Fruit fly (Drosophila melanogaster) whole organism, pupa: ENCODE data around the gene CG6066.

Experiments used
- CG10348 ChIP-seq: fragments of 200-800 bp; sonication (Bioruptor generic); IDR thresholded peaks from 2 replicates; pipeline ENCODE4 v1.3.6; 2022; ENCODE audit warnings: missing biosample characterization, missing genetic modification characterization
- CG12605 ChIP-seq: fragments of 200-800 bp; sonication (Bioruptor generic); IDR thresholded peaks from 2 replicates; pipeline ENCODE4 v1.3.6; 2022; ENCODE audit warnings: missing biosample characterization, missing genetic modification characterization
- CG13204 ChIP-seq: fragments of 200-800 bp; sonication (Bioruptor generic); optimal IDR thresholded peaks from 2 replicates; lab custom pipeline; 2018; ENCODE audit warnings: missing biosample characterization, mild to moderate bottlenecking, missing genetic modification characterization, moderate library complexity
- CG14655 ChIP-seq: fragments of 200-800 bp; sonication (Bioruptor generic); optimal IDR thresholded peaks from 3 replicates; lab custom pipeline; 2017; ENCODE audit warnings: mild to moderate bottlenecking, missing biosample characterization, missing genetic modification reagents, missing genetic modification characterization
- CG15710 ChIP-seq: fragments of 200-800 bp; sonication (Bioruptor generic); optimal IDR thresholded peaks from 2 replicates; lab custom pipeline; 2018; ENCODE audit warnings: missing biosample characterization, mild to moderate bottlenecking, missing genetic modification characterization, moderate library complexity
- CG17806 ChIP-seq: fragments of 200-800 bp; sonication (Bioruptor generic); optimal IDR thresholded peaks from 2 replicates; lab custom pipeline; 2018; ENCODE audit warnings: missing biosample characterization, mild to moderate bottlenecking, missing genetic modification characterization, moderate library complexity
- CG32121 ChIP-seq: fragments of 200-800 bp; sonication (Bioruptor generic); IDR thresholded peaks from 2 replicates; pipeline ENCODE4 v1.3.6; 2022; ENCODE audit warnings: missing biosample characterization, missing genetic modification characterization
- CG34367 ChIP-seq: fragments of 200-800 bp; sonication (Bioruptor generic); optimal IDR thresholded peaks from 2 replicates; lab custom pipeline; 2018; ENCODE audit warnings: missing biosample characterization, mild to moderate bottlenecking, missing genetic modification characterization
- CG4496 ChIP-seq: fragments of 200-800 bp; sonication (Bioruptor generic); IDR thresholded peaks from 3 replicates; pipeline ENCODE4 v1.3.6; 2022; ENCODE audit warnings: missing biosample characterization, missing genetic modification characterization
- CG8159 ChIP-seq: fragments of 200-800 bp; sonication (Bioruptor generic); optimal IDR thresholded peaks from 3 replicates; lab custom pipeline; 2018; ENCODE audit warnings: missing biosample characterization, mild to moderate bottlenecking, missing genetic modification characterization, moderate library complexity
- CG8301 ChIP-seq: fragments of 200-800 bp; sonication (Bioruptor generic); optimal IDR thresholded peaks from 2 replicates; lab custom pipeline; 2018; ENCODE audit warnings: missing biosample characterization, mild to moderate bottlenecking, missing genetic modification characterization
- CG9948 ChIP-seq: fragments of 200-800 bp; sonication (Bioruptor generic); optimal IDR thresholded peaks from 2 replicates; lab custom pipeline; 2018; ENCODE audit warnings: missing biosample characterization, mild to moderate bottlenecking, missing genetic modification characterization, moderate library complexity
- D1 ChIP-seq: fragments of 200-800 bp; sonication (Bioruptor generic); optimal IDR thresholded peaks from 2 replicates; lab custom pipeline; 2018; ENCODE audit warnings: missing biosample characterization, mild to moderate bottlenecking, missing genetic modification characterization, moderate library complexity
- EcR ChIP-seq: fragments of 200-800 bp; sonication (Bioruptor generic); optimal IDR thresholded peaks from 3 replicates; lab custom pipeline; 2019; ENCODE audit warnings: missing biosample characterization, missing genetic modification characterization, mild to moderate bottlenecking, moderate library complexity, missing genetic modification reagents
- Ets98B ChIP-seq: fragments of 200-800 bp; sonication (Bioruptor generic); IDR thresholded peaks from 2 replicates; pipeline ENCODE4 v1.3.6; 2022; ENCODE audit warnings: missing biosample characterization, missing genetic modification characterization
- Pif1A ChIP-seq: fragments of 200-800 bp; sonication (Bioruptor generic); optimal IDR thresholded peaks from 3 replicates; lab custom pipeline; 2016; ENCODE audit warnings: missing biosample characterization, missing genetic modification characterization
- Pif1B ChIP-seq: fragments of 200-800 bp; sonication (Bioruptor generic); optimal IDR thresholded peaks from 3 replicates; lab custom pipeline; 2016; ENCODE audit warnings: missing biosample characterization, missing genetic modification characterization
- Snoo ChIP-seq: fragments of 200-800 bp; sonication (Bioruptor generic); optimal IDR thresholded peaks from 3 replicates; lab custom pipeline; 2017; ENCODE audit warnings: missing biosample characterization, mild to moderate bottlenecking, missing genetic modification characterization, inconsistent platforms
- fd96Ca ChIP-seq: fragments of 200-800 bp; sonication (Bioruptor generic); IDR thresholded peaks from 3 replicates; pipeline ENCODE4 v1.3.6; 2022; ENCODE audit warnings: missing biosample characterization, missing genetic modification characterization
- gl ChIP-seq: fragments of 200-800 bp; sonication (Bioruptor generic); optimal IDR thresholded peaks from 2 replicates; lab custom pipeline; 2018; ENCODE audit warnings: missing biosample characterization, mild to moderate bottlenecking, missing genetic modification characterization
- rn ChIP-seq: fragments of 200-800 bp; sonication (Bioruptor generic); IDR thresholded peaks from 2 replicates; pipeline ENCODE4 v1.3.6; 2022; ENCODE audit warnings: missing biosample characterization, missing genetic modification characterization

The CG6066 gene

DNA sequence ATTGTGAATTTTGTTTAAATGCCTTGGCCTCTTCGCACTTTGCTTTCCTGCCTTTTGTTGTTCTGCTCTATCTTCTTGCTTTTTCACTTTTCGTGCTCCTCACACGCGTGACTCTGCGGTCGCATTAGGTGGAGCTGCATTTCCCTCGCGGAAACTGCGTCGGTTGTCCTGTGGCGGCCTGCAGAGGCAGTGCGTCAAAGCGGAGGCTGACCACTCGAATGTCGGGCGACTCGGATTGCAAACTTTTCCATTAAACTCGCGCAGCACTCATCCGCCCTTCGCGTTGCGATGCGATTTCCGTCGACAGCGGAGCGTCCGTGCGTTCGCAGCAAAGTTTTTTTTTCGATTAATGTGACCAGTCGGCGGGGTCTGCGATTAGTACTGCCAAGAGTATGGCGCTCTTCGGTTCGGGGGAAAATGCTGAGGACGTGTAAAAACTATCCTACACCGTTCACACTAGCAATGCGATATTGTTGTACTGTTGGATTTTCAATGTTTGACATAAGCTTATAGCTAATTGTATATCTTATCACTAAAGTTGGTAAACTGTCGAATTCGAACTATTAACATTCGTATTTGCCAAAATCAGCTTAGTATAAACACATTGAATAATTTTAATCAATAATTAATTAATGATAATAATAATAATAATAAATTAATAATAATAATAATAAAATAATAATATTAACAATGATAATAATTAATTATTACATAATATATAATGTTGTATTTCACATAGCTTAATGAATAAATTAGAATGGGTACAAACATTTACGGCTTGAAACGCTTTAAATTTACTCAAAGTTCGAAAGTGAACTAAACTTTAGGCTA is 34.4 kb upstream of the CG6066 start, which contains the start of gene CG6051:
CG6051 (minus strand) TSS at position 385 of the 831 bp plus-strand sequence.
- TF ChIP-seq Ets98B (GFP tag; lab: Robert Waterston, UW) (no peak), EcR (GFP tag; lab: Kevin White, UChicago) (no peak), CG10348 (GFP tag; lab: Robert Waterston, UW) (no peak), Pif1B (GFP tag; lab: Kevin White, UChicago) (peak; percentile 4), CG15710 (tag; lab: Kevin White, UChicago) (no peak), Pif1A (GFP tag; lab: Kevin White, UChicago) (no peak), CG13204 (no peak), CG12605 (GFP tag; lab: Robert Waterston, UW) (no peak), CG8301 (tag; lab: Kevin White, UChicago) (peak; percentile 24), Snoo (peak; percentile 39), CG4496 (no peak), fd96Ca (GFP tag; lab: Robert Waterston, UW) (no peak), CG17806 (peak; percentile 24), rn (GFP tag; lab: Robert Waterston, UW) (no peak), CG8159 (tag; lab: Kevin White, UChicago) (peak; percentile 44), CG14655 (GFP tag; lab: Kevin White, UChicago) (peak; percentile 6), CG9948 (tag; lab: Kevin White, UChicago) (peak; percentile 6)

DNA sequence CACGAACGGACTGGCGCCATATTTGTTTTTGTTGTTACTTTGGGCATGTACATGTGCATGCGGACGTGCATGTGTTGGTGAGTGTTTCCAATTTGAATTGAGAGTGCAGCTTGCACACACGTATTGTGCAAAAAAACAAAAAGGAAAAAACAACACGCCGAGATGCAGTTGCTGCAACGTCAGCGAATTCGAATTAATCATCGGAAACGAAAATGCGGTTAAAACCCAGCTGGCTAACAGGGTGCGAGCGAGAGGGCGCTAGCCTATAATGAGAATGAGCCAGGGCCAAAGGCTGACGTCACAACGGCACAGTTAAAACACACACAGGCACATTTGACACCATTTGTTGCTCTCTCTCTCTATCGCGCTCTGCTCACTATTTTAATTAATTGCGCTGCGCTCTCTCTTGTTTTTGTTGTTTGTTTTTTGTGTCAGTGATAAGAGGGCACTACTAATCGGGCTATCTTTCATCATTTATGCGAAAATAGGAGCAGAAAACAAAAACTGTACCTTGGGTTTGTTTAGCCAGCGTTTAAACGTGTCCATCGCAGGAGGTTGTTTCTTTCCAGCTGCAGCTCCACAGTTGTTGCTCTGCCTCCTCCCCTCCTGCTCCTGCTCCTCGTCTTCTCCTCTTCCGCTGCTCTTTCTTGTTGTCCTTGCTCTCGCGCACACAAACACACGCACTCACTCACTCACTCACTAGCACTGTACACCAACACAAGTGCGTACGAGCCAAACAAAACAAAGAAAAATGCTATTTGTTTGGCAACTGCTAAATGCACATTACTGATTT is 33.6 kb upstream of the CG6066 start:
- TF ChIP-seq CG4496 (no peak), CG14655 (GFP tag; lab: Kevin White, UChicago) (peak; percentile 11), CG17806 (no peak), EcR (GFP tag; lab: Kevin White, UChicago) (peak; percentile 4), Snoo (no peak), CG13204 (peak; percentile 26), CG15710 (tag; lab: Kevin White, UChicago) (no peak), Ets98B (GFP tag; lab: Robert Waterston, UW) (no peak), Pif1A (GFP tag; lab: Kevin White, UChicago) (no peak), CG32121 (GFP tag; lab: Robert Waterston, UW) (no peak), rn (GFP tag; lab: Robert Waterston, UW) (no peak), CG8301 (tag; lab: Kevin White, UChicago) (no peak), CG8159 (tag; lab: Kevin White, UChicago) (no peak), CG12605 (GFP tag; lab: Robert Waterston, UW) (no peak)

DNA sequence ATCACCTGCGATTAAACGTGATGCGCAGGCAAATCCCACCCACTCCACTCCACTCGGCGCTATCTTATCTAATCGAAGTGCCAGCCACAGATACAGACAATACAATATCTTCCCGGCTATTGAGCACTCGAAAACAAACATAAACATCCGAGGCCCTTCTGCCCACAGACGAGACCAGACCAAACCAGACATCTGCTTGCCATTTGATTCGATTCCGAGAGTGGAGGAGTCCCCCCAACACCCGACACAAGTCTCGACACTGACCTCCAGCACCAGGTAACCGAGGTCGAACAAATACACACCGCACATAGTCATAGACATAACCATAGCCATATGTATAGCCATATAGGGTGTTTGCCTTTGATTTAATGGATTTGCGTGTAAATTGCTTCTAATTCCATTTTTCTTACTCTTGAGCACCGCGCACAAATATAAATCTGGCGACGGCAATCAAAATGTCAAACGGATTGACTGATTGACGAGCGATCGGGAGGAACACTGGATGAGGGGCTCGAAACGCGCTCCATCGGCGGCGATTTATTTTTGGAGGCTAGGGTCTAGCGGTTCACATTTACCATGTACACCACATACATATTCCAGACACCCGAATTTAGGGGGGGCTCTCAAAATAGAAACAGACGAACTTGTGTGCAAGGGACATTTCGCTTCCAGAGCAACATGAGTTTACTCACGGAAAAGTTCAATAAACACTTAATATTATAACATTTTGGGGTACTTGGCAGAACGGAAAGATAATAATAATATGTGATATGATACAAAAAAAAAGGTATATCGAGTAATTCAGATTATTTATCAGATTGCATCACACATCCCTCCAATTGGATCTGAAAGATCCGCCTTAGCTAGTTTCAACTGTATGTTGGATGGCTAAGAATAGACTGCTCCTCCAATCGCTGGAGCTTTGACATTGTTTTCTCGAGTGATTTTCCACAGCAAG is 32.6 kb upstream of the CG6066 start:
- TF ChIP-seq EcR (GFP tag; lab: Kevin White, UChicago) (no peak), Pif1B (GFP tag; lab: Kevin White, UChicago) (no peak), CG8301 (tag; lab: Kevin White, UChicago) (no peak), Ets98B (GFP tag; lab: Robert Waterston, UW) (no peak), CG12605 (GFP tag; lab: Robert Waterston, UW) (no peak), gl (tag; lab: Kevin White, UChicago) (no peak), CG13204 (no peak), CG32121 (GFP tag; lab: Robert Waterston, UW) (no peak), CG10348 (GFP tag; lab: Robert Waterston, UW) (no peak), Pif1A (GFP tag; lab: Kevin White, UChicago) (no peak), CG15710 (tag; lab: Kevin White, UChicago) (no peak), CG9948 (tag; lab: Kevin White, UChicago) (no peak), Snoo (no peak), fd96Ca (GFP tag; lab: Robert Waterston, UW) (no peak), CG17806 (no peak), CG14655 (GFP tag; lab: Kevin White, UChicago) (no peak), D1 (tag; lab: Kevin White, UChicago) (no peak), CG4496 (no peak)

DNA sequence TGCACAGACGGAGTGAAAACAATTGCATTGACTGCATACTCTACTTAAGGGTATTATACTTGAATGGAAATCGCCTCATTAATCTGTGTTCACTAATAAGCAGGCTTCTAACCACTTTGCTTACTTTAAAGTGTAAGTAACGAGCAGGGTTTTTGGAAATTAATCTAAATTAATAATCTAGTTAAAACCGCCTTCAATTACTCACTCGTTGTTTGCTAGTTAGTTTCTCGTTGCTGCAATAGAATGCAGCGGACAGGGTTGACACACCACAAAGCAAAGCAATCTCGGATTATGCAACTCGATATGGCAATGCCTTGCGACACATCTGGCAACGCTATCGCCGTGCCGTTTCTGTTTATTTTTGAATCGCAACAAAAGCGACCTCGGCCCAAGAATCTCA is 23.5 kb upstream of the CG6066 start:
- TF ChIP-seq CG10348 (GFP tag; lab: Robert Waterston, UW) (no peak), CG12605 (GFP tag; lab: Robert Waterston, UW) (no peak), CG15710 (tag; lab: Kevin White, UChicago) (peak; percentile 49), Pif1A (GFP tag; lab: Kevin White, UChicago) (peak; percentile 66), EcR (GFP tag; lab: Kevin White, UChicago) (peak; percentile 8), CG8301 (tag; lab: Kevin White, UChicago) (no peak), fd96Ca (GFP tag; lab: Robert Waterston, UW) (peak; percentile 46; the same call in 1 of the 3 replicates), CG9948 (tag; lab: Kevin White, UChicago) (no peak), D1 (tag; lab: Kevin White, UChicago) (no peak), CG13204 (no peak), rn (GFP tag; lab: Robert Waterston, UW) (no peak), CG14655 (GFP tag; lab: Kevin White, UChicago) (peak; percentile 43), CG34367 (no peak), gl (tag; lab: Kevin White, UChicago) (no peak), CG8159 (tag; lab: Kevin White, UChicago) (peak; percentile 65), Pif1B (GFP tag; lab: Kevin White, UChicago) (peak; percentile 41), Snoo (peak; percentile 58), CG32121 (GFP tag; lab: Robert Waterston, UW) (no peak), CG17806 (peak; percentile 4), CG4496 (peak; percentile 40; the same call in 1 of the 3 replicates), Ets98B (GFP tag; lab: Robert Waterston, UW) (0 out of 2 replicates have a peak, but pooled peaks have one; percentile 9)
